Worm (Caenorhabditis elegans): ENCODE measurements around the gene lron-3.

DNA sequence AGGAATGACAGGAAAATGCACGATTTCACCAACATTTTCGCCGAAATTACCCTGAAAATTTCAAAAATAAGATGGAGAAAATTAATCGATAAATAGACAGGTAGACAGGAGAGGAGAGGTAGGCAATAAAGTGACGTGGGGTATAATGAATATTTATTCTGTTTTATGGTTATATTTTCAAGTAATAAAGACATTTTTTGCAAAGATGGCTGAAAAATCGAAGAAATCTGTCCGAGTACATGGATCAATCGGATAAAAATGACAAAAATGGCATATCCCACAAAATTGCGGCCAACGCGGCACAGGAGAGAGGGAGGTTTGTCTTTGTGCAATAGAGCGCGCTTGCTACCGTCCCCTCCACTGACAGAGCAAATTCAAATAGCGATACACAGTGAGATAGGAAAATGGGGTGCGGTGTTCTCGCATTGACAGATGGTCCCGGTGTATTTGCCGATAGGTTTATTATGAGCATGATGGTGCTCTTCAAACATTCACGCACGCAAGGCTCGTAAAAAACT is 49.9 kb downstream of the lron-3 start, which contains the start of gene zipt-7.2:
- TF ChIP-seq lin-39 (tag; optimal IDR thresholded peaks at IDR 0.05) (no peak), unc-39 (tag; optimal IDR thresholded peaks at IDR 0.05) (no peak), ama-1 (optimal IDR thresholded peaks at IDR 0.05) (no peak), nhr-11 (tag; optimal IDR thresholded peaks at IDR 0.05) (no peak), ZK546.5 (tag; optimal IDR thresholded peaks at IDR 0.05) (no peak), nhr-12 (tag; optimal IDR thresholded peaks at IDR 0.05) (no peak), fos-1 (tag; optimal IDR thresholded peaks at IDR 0.05) (no peak), unc-62 (GFP tag; optimal IDR thresholded peaks at IDR 0.05) (no peak), ceh-82 (tag; optimal IDR thresholded peaks at IDR 0.05) (no peak), mdl-1 (tag; optimal IDR thresholded peaks at IDR 0.05) (no peak), lsy-2 (tag; optimal IDR thresholded peaks at IDR 0.05) (no peak), ztf-11 (tag; optimal IDR thresholded peaks at IDR 0.05) (no peak), nhr-77 (tag; optimal IDR thresholded peaks at IDR 0.05) (no peak)

Data from whole organism, L2 larva.